Fruit fly (Drosophila melanogaster) whole organism, adult: ENCODE measurements around the gene LKRSDH.

ENCODE experiments used
- CG1620 ChIP-seq: fragments of 200-800 bp; sonication (Bioruptor generic); optimal IDR thresholded peaks from 2 replicates; lab custom pipeline; 2016; ENCODE audit warnings: missing biosample characterization, missing genetic modification characterization
- Clk ChIP-seq: fragments of 200-800 bp; sonication (Bioruptor generic); optimal IDR thresholded peaks from 2 replicates; lab custom pipeline; 2017; ENCODE audit warnings: missing biosample characterization, missing genetic modification characterization
- cnc ChIP-seq, 2 experiments: fragments of >200 bp; optimal IDR thresholded peaks; 2 replicates each; lab custom pipeline; 2017
- kay ChIP-seq: fragments of 200-800 bp; sonication (Bioruptor generic); peaks from one replicate; lab custom pipeline; 2016; ENCODE audit warnings: missing biosample characterization, missing genetic modification characterization, borderline replicate concordance
- pad ChIP-seq: fragments of 200-800 bp; sonication (Bioruptor generic); optimal IDR thresholded peaks from 3 replicates; lab custom pipeline; 2017; ENCODE audit warnings: missing biosample characterization, missing genetic modification characterization, mild to moderate bottlenecking, moderate library complexity, missing genetic modification reagents
- toe ChIP-seq: fragments of 200-800 bp; sonication (Bioruptor generic); optimal IDR thresholded peaks from 2 replicates; lab custom pipeline; 2016; ENCODE audit warnings: missing biosample characterization, missing genetic modification characterization

dm6 chr2L:7807563-7807962 lies 11.8 kb upstream of the LKRSDH start:
- TF ChIP-seq CG1620 (GFP tag; lab: Kevin White, UChicago) (no peak), kay (GFP tag; lab: Kevin White, UChicago) (no peak), toe (GFP tag; lab: Kevin White, UChicago) (no peak), cnc (optimal IDR thresholded peaks at IDR 0.05; lab: Kevin White, UChicago) (no peak), Clk (no peak), pad (no peak)
